Worm (Caenorhabditis elegans): ENCODE results near the gene srx-111.

DNA sequence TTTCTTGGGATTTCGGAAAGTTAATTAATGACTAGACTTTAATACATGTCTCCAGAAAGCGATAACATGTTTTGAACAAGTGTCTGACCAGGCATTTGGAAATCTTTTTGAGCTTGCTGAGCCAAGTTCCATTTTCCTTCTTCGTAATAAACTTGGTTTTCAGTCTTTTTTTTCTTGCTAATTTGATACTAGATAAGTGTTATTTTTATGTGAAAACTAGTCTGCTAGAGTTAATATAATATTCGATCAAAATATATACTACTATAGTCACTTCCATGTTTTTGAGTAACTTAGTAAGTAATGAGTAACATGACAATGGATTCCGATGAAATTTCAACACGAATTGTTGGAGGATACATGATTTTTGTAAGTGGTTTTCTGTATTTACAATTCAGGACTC is 48.3 kb upstream of the srx-111 start, which contains the start of gene srx-110:
- TF ChIP-seq nhr-76 (tag; optimal IDR thresholded peaks at IDR 0.05), result no peak
- no peak for TF ChIP-seq unc-130 (GFP tag; optimal IDR thresholded peaks at IDR 0.05)
- no peak for TF ChIP-seq lin-29 (GFP tag; IDR thresholded peaks at IDR 0.05)
- no peak for TF ChIP-seq lin-13 (GFP tag; optimal IDR thresholded peaks at IDR 0.05)
